Fruit fly (Drosophila melanogaster) whole organism, embryonic: ENCODE data around the gene Taf10.

Source experiments
- Abd-B ChIP-seq: fragments of 200-800 bp; sonication (Bioruptor generic); optimal IDR thresholded peaks from 2 replicates; lab custom pipeline; 2018; ENCODE audit warnings: missing biosample characterization, mild to moderate bottlenecking, missing genetic modification characterization, moderate library complexity
- B-H1 ChIP-seq: fragments of 200-800 bp; sonication (Bioruptor generic); IDR thresholded peaks from 3 replicates; pipeline ENCODE4 v1.3.6; 2022; ENCODE audit warnings: missing biosample characterization, missing genetic modification characterization
- CG12391 ChIP-seq: fragments of 200-800 bp; sonication (Bioruptor generic); optimal IDR thresholded peaks from 3 replicates; lab custom pipeline; 2018; ENCODE audit warnings: missing biosample characterization, mild to moderate bottlenecking, missing genetic modification characterization, moderate library complexity
- CG13123 ChIP-seq: fragments of 200-800 bp; sonication (Bioruptor generic); optimal IDR thresholded peaks from 2 replicates; lab custom pipeline; 2016; ENCODE audit warnings: missing biosample characterization, missing genetic modification characterization
- CG1647 ChIP-seq: fragments of 200-800 bp; sonication (Bioruptor generic); optimal IDR thresholded peaks from 3 replicates; lab custom pipeline; 2016; ENCODE audit warnings: missing biosample characterization, missing genetic modification characterization
- CG17612 ChIP-seq: fragments of 200-800 bp; sonication (Bioruptor generic); IDR thresholded peaks from 2 replicates; pipeline ENCODE4 v1.3.6; 2022; ENCODE audit warnings: missing biosample characterization, missing genetic modification characterization
- CG17912 ChIP-seq: fragments of 200-800 bp; sonication (Bioruptor generic); optimal IDR thresholded peaks from 2 replicates; lab custom pipeline; 2018; ENCODE audit warnings: missing biosample characterization, mild to moderate bottlenecking, missing genetic modification characterization
- CG18599 ChIP-seq: fragments of 200-800 bp; sonication (Bioruptor generic); optimal IDR thresholded peaks from 3 replicates; lab custom pipeline; 2017; ENCODE audit warnings: missing biosample characterization, missing genetic modification characterization, mild to moderate bottlenecking, moderate library complexity, missing genetic modification reagents
- CG18619 ChIP-seq: fragments of 200-800 bp; sonication (Bioruptor generic); optimal IDR thresholded peaks from 3 replicates; lab custom pipeline; 2017; ENCODE audit warnings: missing biosample characterization, mild to moderate bottlenecking, missing genetic modification characterization
- CG2129 ChIP-seq: fragments of 200-800 bp; sonication (Bioruptor generic); IDR thresholded peaks from 2 replicates; pipeline ENCODE4 v1.3.6; 2022; ENCODE audit warnings: missing biosample characterization, missing genetic modification characterization; ENCODE audit not compliant: partially characterized antibody
- CG30020 ChIP-seq: fragments of 200-800 bp; optimal IDR thresholded peaks from 2 replicates; lab custom pipeline; 2019; ENCODE audit warnings: missing biosample characterization, mild to moderate bottlenecking, missing genetic modification characterization, moderate library complexity
- CG3065 ChIP-seq: fragments of 200-800 bp; sonication (Bioruptor generic); optimal IDR thresholded peaks from 2 replicates; lab custom pipeline; 2016; ENCODE audit warnings: missing biosample characterization, missing genetic modification characterization
- CG3838 ChIP-seq: fragments of 200-800 bp; sonication (Bioruptor generic); optimal IDR thresholded peaks from 3 replicates; lab custom pipeline; 2016; ENCODE audit warnings: missing biosample characterization, missing genetic modification characterization
- CG4424 ChIP-seq: fragments of 200-800 bp; sonication (Bioruptor generic); optimal IDR thresholded peaks from 3 replicates; lab custom pipeline; 2016; ENCODE audit warnings: missing biosample characterization, missing genetic modification characterization
- CG6254 ChIP-seq: fragments of 200-800 bp; sonication (Bioruptor generic); optimal IDR thresholded peaks from 3 replicates; lab custom pipeline; 2017; ENCODE audit warnings: mild to moderate bottlenecking, missing biosample characterization, missing genetic modification reagents, missing genetic modification characterization
- CG7271 ChIP-seq: fragments of 200-800 bp; sonication (Bioruptor generic); optimal IDR thresholded peaks from 2 replicates; lab custom pipeline; 2018; ENCODE audit warnings: missing biosample characterization, mild to moderate bottlenecking, missing genetic modification characterization, moderate library complexity
- Dip3 ChIP-seq: fragments of 200-800 bp; sonication (Bioruptor generic); optimal IDR thresholded peaks from 3 replicates; lab custom pipeline; 2016; ENCODE audit warnings: missing biosample characterization, missing genetic modification characterization
- E2f2 ChIP-seq: fragments of 200-800 bp; sonication (Bioruptor generic); IDR thresholded peaks from 2 replicates; pipeline ENCODE4 v1.3.6; 2022; ENCODE audit warnings: missing biosample characterization, missing genetic modification characterization
- Fer3 ChIP-seq: fragments of 200-800 bp; sonication (Bioruptor generic); optimal IDR thresholded peaks from 2 replicates; lab custom pipeline; 2018; ENCODE audit warnings: missing biosample characterization, mild to moderate bottlenecking, missing genetic modification characterization, moderate library complexity
- GATAe ChIP-seq: fragments of 200-800 bp; sonication (Bioruptor generic); conservative IDR thresholded peaks from 2 replicates; pipeline ENCODE4 v1.3.6; 2022; ENCODE audit warnings: missing biosample characterization, missing genetic modification characterization
- Gug ChIP-seq: fragments of 200-800 bp; sonication (Bioruptor generic); IDR thresholded peaks from 4 replicates; pipeline ENCODE4 v1.3.6; 2022; ENCODE audit warnings: missing biosample characterization, missing genetic modification characterization
- HmgD ChIP-seq: fragments of 200-800 bp; sonication (Bioruptor generic); optimal IDR thresholded peaks from 3 replicates; lab custom pipeline; 2016; ENCODE audit warnings: missing biosample characterization, missing genetic modification characterization
- Hmr ChIP-seq: fragments of 200-800 bp; sonication (Bioruptor generic); optimal IDR thresholded peaks from 3 replicates; lab custom pipeline; 2017; ENCODE audit warnings: mild to moderate bottlenecking, missing biosample characterization, missing genetic modification reagents, missing genetic modification characterization
- NFAT ChIP-seq: fragments of 200-800 bp; sonication (Bioruptor generic); IDR thresholded peaks from 2 replicates; pipeline ENCODE4 v1.3.6; 2022; ENCODE audit warnings: missing biosample characterization, missing genetic modification characterization
- Nf-YA ChIP-seq: fragments of 200-800 bp; sonication (Bioruptor generic); IDR thresholded peaks from 2 replicates; pipeline ENCODE4 v1.3.6; 2022; ENCODE audit warnings: missing biosample characterization, missing genetic modification characterization
- Nf-YB ChIP-seq: fragments of 200-800 bp; sonication (Bioruptor generic); optimal IDR thresholded peaks from 3 replicates; lab custom pipeline; 2019; ENCODE audit warnings: missing biosample characterization, mild to moderate bottlenecking, missing genetic modification characterization, moderate library complexity
- Optix ChIP-seq: fragments of 200-800 bp; sonication (Bioruptor generic); IDR thresholded peaks from 3 replicates; pipeline ENCODE4 v1.3.6; 2022; ENCODE audit warnings: missing biosample characterization, missing genetic modification characterization
- Trl ChIP-seq, 3 experiments: fragments of >200 bp in 2 of 3; fragments of 200-800 bp in 1 of 3; sonication (Bioruptor generic) in 1 of 3; optimal IDR thresholded peaks; 2 replicates in 1 of 3; 3 replicates in 2 of 3; lab custom pipeline; 2016 to 2017; ENCODE audit warnings: missing biosample characterization in 1 of 3, missing genetic modification characterization in 1 of 3
- Vsx1 ChIP-seq: fragments of 200-800 bp; sonication (Bioruptor generic); optimal IDR thresholded peaks from 2 replicates; lab custom pipeline; 2017; ENCODE audit warnings: missing biosample characterization, mild to moderate bottlenecking, missing genetic modification characterization, missing genetic modification reagents
- cwo ChIP-seq: fragments of 200-800 bp; sonication (Bioruptor generic); optimal IDR thresholded peaks from 3 replicates; lab custom pipeline; 2017; ENCODE audit warnings: missing biosample characterization, missing genetic modification characterization, mild to moderate bottlenecking, moderate library complexity, missing genetic modification reagents
- fd102C ChIP-seq: fragments of 200-800 bp; sonication (Bioruptor generic); optimal IDR thresholded peaks from 2 replicates; lab custom pipeline; 2018; ENCODE audit warnings: missing biosample characterization, mild to moderate bottlenecking, missing genetic modification characterization, moderate library complexity
- fd64A ChIP-seq: fragments of 200-800 bp; sonication (Bioruptor generic); optimal IDR thresholded peaks from 3 replicates; lab custom pipeline; 2018; ENCODE audit warnings: missing biosample characterization, mild to moderate bottlenecking, missing genetic modification characterization
- fd96Cb ChIP-seq: fragments of 200-800 bp; sonication (Bioruptor generic); optimal IDR thresholded peaks from 2 replicates; lab custom pipeline; 2018; ENCODE audit warnings: missing biosample characterization, mild to moderate bottlenecking, missing genetic modification characterization, moderate library complexity
- fru ChIP-seq: fragments of >200 bp; optimal IDR thresholded peaks from 2 replicates; lab custom pipeline; 2017
- ftz-f1 ChIP-seq: fragments of 200-800 bp; sonication (Bioruptor generic); optimal IDR thresholded peaks from 2 replicates; lab custom pipeline; 2016; ENCODE audit warnings: missing biosample characterization, missing genetic modification characterization
- fu2 ChIP-seq: fragments of 200-800 bp; sonication (Bioruptor generic); optimal IDR thresholded peaks from 2 replicates; lab custom pipeline; 2016; ENCODE audit warnings: missing biosample characterization, missing genetic modification characterization
- gce ChIP-seq: fragments of 200-800 bp; sonication (Bioruptor generic); IDR thresholded peaks from 3 replicates; pipeline ENCODE4 v1.3.6; 2022; ENCODE audit warnings: missing biosample characterization, missing genetic modification characterization
- hb ChIP-seq: fragments of 200-800 bp; sonication (Bioruptor generic); IDR thresholded peaks from 3 replicates; pipeline ENCODE4 v1.3.6; 2022; ENCODE audit warnings: missing biosample characterization, missing genetic modification characterization; ENCODE audit not compliant: partially characterized antibody
- kay ChIP-seq: fragments of 200-800 bp; sonication (Bioruptor generic); optimal IDR thresholded peaks from 2 replicates; lab custom pipeline; 2016; ENCODE audit warnings: missing biosample characterization, missing genetic modification characterization
- nerfin-2 ChIP-seq: fragments of 200-800 bp; sonication (Bioruptor generic); IDR thresholded peaks from 2 replicates; pipeline ENCODE4 v1.3.6; 2022; ENCODE audit warnings: missing biosample characterization, missing genetic modification characterization; ENCODE audit not compliant: partially characterized antibody
- nmo ChIP-seq: fragments of 200-800 bp; sonication (Bioruptor generic); optimal IDR thresholded peaks from 2 replicates; lab custom pipeline; 2018; ENCODE audit warnings: missing biosample characterization, mild to moderate bottlenecking, missing genetic modification characterization, moderate library complexity
- pnt ChIP-seq: fragments of 200-800 bp; sonication (Bioruptor generic); optimal IDR thresholded peaks from 3 replicates; lab custom pipeline; 2016; ENCODE audit warnings: missing biosample characterization, missing genetic modification characterization
- pros ChIP-seq: fragments of 200-800 bp; sonication (Bioruptor generic); optimal IDR thresholded peaks from 3 replicates; lab custom pipeline; 2019; ENCODE audit warnings: missing biosample characterization, mild to moderate bottlenecking, missing genetic modification characterization, moderate library complexity
- sima ChIP-seq: fragments of 200-800 bp; sonication (Bioruptor generic); optimal IDR thresholded peaks from 2 replicates; lab custom pipeline; 2016; ENCODE audit warnings: missing biosample characterization, missing genetic modification characterization
- stc ChIP-seq: fragments of 200-800 bp; sonication (Bioruptor generic); IDR thresholded peaks from 2 replicates; pipeline ENCODE4 v1.3.6; 2022; ENCODE audit warnings: missing biosample characterization, missing genetic modification characterization
- sug ChIP-seq: fragments of 200-800 bp; optimal IDR thresholded peaks from 2 replicates; lab custom pipeline; 2019; ENCODE audit warnings: missing biosample characterization, mild to moderate bottlenecking, missing genetic modification characterization, moderate library complexity
- tgo ChIP-seq: fragments of 200-800 bp; sonication (Bioruptor generic); IDR thresholded peaks from 3 replicates; pipeline ENCODE4 v1.3.6; 2022; ENCODE audit warnings: missing biosample characterization, missing genetic modification characterization
- vfl ChIP-seq: fragments of 200-800 bp; sonication (Bioruptor generic); optimal IDR thresholded peaks from 2 replicates; lab custom pipeline; 2016; ENCODE audit warnings: missing biosample characterization, missing genetic modification characterization
- zfh1 ChIP-seq: fragments of 200-800 bp; sonication (Bioruptor generic); IDR thresholded peaks from 3 replicates; pipeline ENCODE4 v1.3.6; 2022; ENCODE audit warnings: missing biosample characterization, missing genetic modification characterization

The Taf10 gene

DNA sequence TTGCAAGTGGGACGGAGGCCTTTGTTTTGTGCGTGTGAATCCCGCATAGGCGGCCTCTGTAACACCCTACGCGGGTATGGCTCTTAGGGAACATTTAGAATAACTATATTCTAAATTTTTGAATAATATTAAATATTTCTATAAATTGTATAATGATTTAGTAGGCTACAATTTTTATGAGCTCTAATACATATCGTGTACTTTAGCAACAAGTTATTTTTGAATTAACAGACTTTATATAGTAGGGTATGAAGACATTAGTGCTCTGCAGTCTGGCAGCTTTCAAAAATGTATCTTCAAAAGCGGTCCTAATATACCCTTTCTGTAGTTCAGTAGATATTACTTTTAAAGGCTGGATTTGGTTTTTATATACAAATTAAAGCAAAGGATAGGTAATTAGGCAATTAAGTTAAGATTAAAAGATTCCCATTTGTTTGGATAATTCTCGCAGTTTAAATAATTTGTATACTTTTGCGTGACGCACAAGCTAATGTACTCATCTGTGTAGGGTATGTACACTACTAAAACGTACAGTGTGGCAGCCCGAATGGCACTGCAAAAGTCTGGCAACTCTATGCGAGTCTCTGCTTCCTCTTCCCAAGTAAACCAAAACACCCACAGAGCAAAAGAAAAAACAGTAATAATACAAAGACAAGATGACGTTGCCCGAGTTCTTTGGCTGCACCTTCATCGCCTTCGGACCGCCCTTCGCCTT is 1.9 kb upstream of the Taf10 start, which contains the start of the genes Snx21 and aph-1 (continued):
- no peak for TF ChIP-seq hb (GFP tag; lab: Robert Waterston, UW)
- peak; percentile 56; the same call in 1 of the 3 replicates for TF ChIP-seq gce (GFP tag; lab: Robert Waterston, UW)
- peak; percentile 48 for TF ChIP-seq Nf-YA
- TF ChIP-seq CG17912 = peak; percentile 77
- TF ChIP-seq CG1647 (GFP tag; lab: Kevin White, UChicago) = peak; percentile 81
- TF ChIP-seq Gug = peak; percentile 94
- TF ChIP-seq Trl (optimal IDR thresholded peaks at IDR 0.05; lab: Kevin White, UChicago) = no peak
- TF ChIP-seq Trl (GFP tag; optimal IDR thresholded peaks at IDR 0.05; lab: Kevin White, UChicago) = peak; percentile 93
- peak; percentile 93 for TF ChIP-seq Fer3 (tag; lab: Kevin White, UChicago)
- TF ChIP-seq fu2 (GFP tag; lab: Kevin White, UChicago) = peak; percentile 80
- peak; percentile 93 for TF ChIP-seq Abd-B
- peak; percentile 84 for TF ChIP-seq CG6254 (GFP tag; lab: Kevin White, UChicago)
- no peak for TF ChIP-seq sima (GFP tag; lab: Kevin White, UChicago)
- TF ChIP-seq nerfin-2 (GFP tag; lab: Robert Waterston, UW) = no peak
- peak; percentile 56 for TF ChIP-seq CG7271
- peak; percentile 90 for TF ChIP-seq tgo (GFP tag; lab: Robert Waterston, UW)
- TF ChIP-seq CG2129 (GFP tag; lab: Robert Waterston, UW) = no peak
- TF ChIP-seq fru = no peak
- TF ChIP-seq fd102C (GFP tag; lab: Kevin White, UChicago) = peak; percentile 28
- TF ChIP-seq fd64A (GFP tag; lab: Kevin White, UChicago) = peak; percentile 42
- TF ChIP-seq CG4424 = peak; percentile 93
- TF ChIP-seq stc = peak; percentile 89
- TF ChIP-seq CG12391 (tag; lab: Kevin White, UChicago) = peak; percentile 94
- peak; percentile 89 for TF ChIP-seq pnt (GFP tag; lab: Kevin White, UChicago)
- TF ChIP-seq CG30020 (tag; lab: Kevin White, UChicago) = peak; percentile 79
- peak; percentile 89 for TF ChIP-seq cwo (GFP tag; lab: Kevin White, UChicago)
- peak; percentile 76 for TF ChIP-seq B-H1 (GFP tag; lab: Robert Waterston, UW)
- peak; percentile 93 for TF ChIP-seq Dip3 (GFP tag; lab: Kevin White, UChicago)
- TF ChIP-seq CG17612 = peak; percentile 60; the same call in 1 of the 2 replicates
- TF ChIP-seq zfh1 = peak; percentile 86
- TF ChIP-seq fd96Cb (tag; lab: Kevin White, UChicago) = peak; percentile 90
- peak; percentile 78; the same call in 2 of the 3 replicates for TF ChIP-seq Optix
- peak; percentile 95 for TF ChIP-seq Hmr (GFP tag; lab: Kevin White, UChicago)
- peak; percentile 80 for TF ChIP-seq GATAe (GFP tag; lab: Robert Waterston, UW)
- TF ChIP-seq ftz-f1 (GFP tag; lab: Kevin White, UChicago) = peak; percentile 34
- peak; percentile 92 for TF ChIP-seq CG18619
- peak; percentile 95 for TF ChIP-seq nmo
- peak; percentile 59 for TF ChIP-seq CG3838 (GFP tag; lab: Kevin White, UChicago)
- peak; percentile 78 for TF ChIP-seq Nf-YB (GFP tag; lab: Kevin White, UChicago)
- peak; percentile 92 for TF ChIP-seq sug (tag; lab: Kevin White, UChicago)
- peak; percentile 92 for TF ChIP-seq kay
- peak; percentile 87 for TF ChIP-seq Vsx1 (GFP tag; lab: Kevin White, UChicago)
- peak; percentile 76 for TF ChIP-seq CG13123 (GFP tag; lab: Kevin White, UChicago)
- TF ChIP-seq pros (GFP tag; lab: Kevin White, UChicago) = peak; percentile 46
- peak; percentile 93 for TF ChIP-seq CG18599 (GFP tag; lab: Kevin White, UChicago)
- TF ChIP-seq CG3065 (GFP tag; lab: Kevin White, UChicago) = peak; percentile 51
- TF ChIP-seq NFAT (GFP tag; lab: Robert Waterston, UW) = peak; percentile 87
- TF ChIP-seq HmgD (GFP tag; lab: Kevin White, UChicago) = peak; percentile 81
- TF ChIP-seq vfl = peak; percentile 88
- TF ChIP-seq E2f2 = peak; percentile 75
